Fruit fly (Drosophila melanogaster) whole organism, embryonic: ENCODE measurements around the gene Doa.

ENCODE experiments used
- Atf-2 ChIP-seq: fragments of 200-800 bp; sonication (Bioruptor generic); optimal IDR thresholded peaks from 2 replicates; lab custom pipeline; 2016; ENCODE audit warnings: missing biosample characterization, missing genetic modification characterization
- CG10209 ChIP-seq: fragments of 200-800 bp; sonication (Bioruptor generic); optimal IDR thresholded peaks from 3 replicates; lab custom pipeline; 2017; ENCODE audit warnings: missing biosample characterization, mild to moderate bottlenecking, missing genetic modification characterization, missing genetic modification reagents
- CG10267 ChIP-seq: fragments of 200-800 bp; sonication (Bioruptor generic); optimal IDR thresholded peaks from 2 replicates; lab custom pipeline; 2018; ENCODE audit warnings: missing biosample characterization, mild to moderate bottlenecking, missing genetic modification characterization, moderate library complexity
- CG11504 ChIP-seq: fragments of 200-800 bp; sonication (Bioruptor generic); optimal IDR thresholded peaks from 3 replicates; lab custom pipeline; 2019; ENCODE audit warnings: missing biosample characterization, mild to moderate bottlenecking, missing genetic modification characterization, moderate library complexity
- CG14710 ChIP-seq: fragments of 200-800 bp; sonication (Bioruptor generic); optimal IDR thresholded peaks from 3 replicates; lab custom pipeline; 2019; ENCODE audit warnings: missing biosample characterization, mild to moderate bottlenecking, missing genetic modification characterization, moderate library complexity
- CG1529 ChIP-seq: fragments of 200-800 bp; sonication (Bioruptor generic); optimal IDR thresholded peaks from 3 replicates; lab custom pipeline; 2018; ENCODE audit warnings: missing biosample characterization, missing genetic modification characterization
- CG16779 ChIP-seq: fragments of 200-800 bp; sonication (Bioruptor generic); IDR thresholded peaks from 2 replicates; pipeline ENCODE4 v1.3.6; 2022; ENCODE audit warnings: missing biosample characterization, missing genetic modification characterization
- CG17359 ChIP-seq: fragments of 200-800 bp; sonication (Bioruptor generic); optimal IDR thresholded peaks from 3 replicates; lab custom pipeline; 2018; ENCODE audit warnings: missing biosample characterization, mild to moderate bottlenecking, missing genetic modification characterization, moderate library complexity
- CG17802 ChIP-seq: fragments of 200-800 bp; sonication (Bioruptor generic); optimal IDR thresholded peaks from 2 replicates; lab custom pipeline; 2018; ENCODE audit warnings: missing biosample characterization, mild to moderate bottlenecking, missing genetic modification characterization, moderate library complexity
- CG17829 ChIP-seq: fragments of 200-800 bp; optimal IDR thresholded peaks from 2 replicates; lab custom pipeline; 2019; ENCODE audit warnings: missing biosample characterization, mild to moderate bottlenecking, missing genetic modification characterization, moderate library complexity
- CG18764 ChIP-seq: fragments of 200-800 bp; sonication (Bioruptor generic); optimal IDR thresholded peaks from 3 replicates; lab custom pipeline; 2016; ENCODE audit warnings: missing biosample characterization, missing genetic modification characterization
- CG30403 ChIP-seq: fragments of 200-800 bp; sonication (Bioruptor generic); optimal IDR thresholded peaks from 3 replicates; lab custom pipeline; 2016; ENCODE audit warnings: missing biosample characterization, missing genetic modification characterization
- CG3995 ChIP-seq: fragments of 200-800 bp; sonication (Bioruptor generic); optimal IDR thresholded peaks from 3 replicates; lab custom pipeline; 2016; ENCODE audit warnings: missing biosample characterization, missing genetic modification characterization
- CG4424 ChIP-seq: fragments of 200-800 bp; sonication (Bioruptor generic); optimal IDR thresholded peaks from 3 replicates; lab custom pipeline; 2016; ENCODE audit warnings: missing biosample characterization, missing genetic modification characterization
- CG6683 ChIP-seq: fragments of 200-800 bp; sonication (Bioruptor generic); optimal IDR thresholded peaks from 2 replicates; lab custom pipeline; 2017; ENCODE audit warnings: missing biosample characterization, mild to moderate bottlenecking, missing genetic modification characterization, missing genetic modification reagents
- CG7556 ChIP-seq: fragments of 200-800 bp; sonication (Bioruptor generic); optimal IDR thresholded peaks from 2 replicates; lab custom pipeline; 2017; ENCODE audit warnings: missing biosample characterization, mild to moderate bottlenecking, missing genetic modification characterization
- CG7786 ChIP-seq: fragments of 200-800 bp; sonication (Bioruptor generic); optimal IDR thresholded peaks from 2 replicates; lab custom pipeline; 2016; ENCODE audit warnings: missing biosample characterization, missing genetic modification characterization
- CG7839 ChIP-seq: fragments of 200-800 bp; sonication (Bioruptor generic); optimal IDR thresholded peaks from 3 replicates; lab custom pipeline; 2018; ENCODE audit warnings: missing biosample characterization, mild to moderate bottlenecking, missing genetic modification characterization, moderate library complexity
- CG7928 ChIP-seq: fragments of 200-800 bp; sonication (Bioruptor generic); optimal IDR thresholded peaks from 2 replicates; lab custom pipeline; 2017; ENCODE audit warnings: missing biosample characterization, mild to moderate bottlenecking, missing genetic modification characterization
- CG9437 ChIP-seq: fragments of 200-800 bp; sonication (Bioruptor generic); optimal IDR thresholded peaks from 2 replicates; lab custom pipeline; 2018; ENCODE audit warnings: missing biosample characterization, mild to moderate bottlenecking, missing genetic modification characterization
- CG9727 ChIP-seq: fragments of 200-800 bp; sonication (Bioruptor generic); optimal IDR thresholded peaks from 3 replicates; lab custom pipeline; 2017; ENCODE audit warnings: missing biosample characterization, mild to moderate bottlenecking, missing genetic modification characterization
- D ChIP-seq, 2 experiments: fragments of 200-800 bp in 1 of 2; fragments of >200 bp in 1 of 2; sonication (Bioruptor generic) in 1 of 2; optimal IDR thresholded peaks; 2 replicates in 1 of 2; 3 replicates in 1 of 2; lab custom pipeline; 2017; ENCODE audit warnings: mild to moderate bottlenecking in 1 of 2, missing biosample characterization in 1 of 2, missing genetic modification characterization in 1 of 2, missing genetic modification reagents in 1 of 2
- Deaf1 ChIP-seq: fragments of 200-800 bp; optimal IDR thresholded peaks from 3 replicates; lab custom pipeline; 2019; ENCODE audit warnings: missing biosample characterization, mild to moderate bottlenecking, missing genetic modification characterization, moderate library complexity
- Doc3 ChIP-seq: fragments of 200-800 bp; sonication (Bioruptor generic); IDR thresholded peaks from 3 replicates; pipeline ENCODE4 v1.3.6; 2022; ENCODE audit warnings: missing biosample characterization, missing genetic modification characterization; ENCODE audit not compliant: partially characterized antibody
- Ets65A ChIP-seq: fragments of 200-800 bp; sonication (Bioruptor generic); peaks from one replicate; lab custom pipeline; 2016; ENCODE audit warnings: missing biosample characterization, missing genetic modification characterization
- Hsf ChIP-seq: fragments of 200-800 bp; sonication (Bioruptor generic); optimal IDR thresholded peaks from 3 replicates; lab custom pipeline; 2016; ENCODE audit warnings: missing biosample characterization, missing genetic modification characterization
- Mad ChIP-seq: fragments of 200-800 bp; sonication (Bioruptor generic); optimal IDR thresholded peaks from 2 replicates; lab custom pipeline; 2016; ENCODE audit warnings: missing biosample characterization, missing genetic modification characterization
- Med ChIP-seq: fragments of 200-800 bp; sonication (Bioruptor generic); peaks from one replicate; lab custom pipeline; 2016; ENCODE audit warnings: missing biosample characterization, missing genetic modification characterization, mild to moderate bottlenecking, inconsistent platforms, moderate library complexity
- NC2α ChIP-seq: fragments of 200-800 bp; sonication (Bioruptor generic); optimal IDR thresholded peaks from 2 replicates; lab custom pipeline; 2016; ENCODE audit warnings: missing biosample characterization, missing genetic modification characterization
- Nf-YB ChIP-seq: fragments of 200-800 bp; sonication (Bioruptor generic); optimal IDR thresholded peaks from 3 replicates; lab custom pipeline; 2019; ENCODE audit warnings: missing biosample characterization, mild to moderate bottlenecking, missing genetic modification characterization, moderate library complexity
- Pdp1 ChIP-seq, 2 experiments: fragments of 200-800 bp; sonication (Bioruptor generic); optimal IDR thresholded peaks; 3 replicates each; lab custom pipeline; 2016; ENCODE audit warnings: missing biosample characterization in 2 of 2, missing genetic modification characterization in 2 of 2, mild to moderate bottlenecking in 1 of 2, moderate library complexity in 1 of 2
- Side ChIP-seq: fragments of 200-800 bp; sonication (Bioruptor generic); optimal IDR thresholded peaks from 2 replicates; lab custom pipeline; 2016; ENCODE audit warnings: missing biosample characterization, missing genetic modification characterization
- Six4 ChIP-seq: fragments of 200-800 bp; sonication (Bioruptor generic); optimal IDR thresholded peaks from 2 replicates; lab custom pipeline; 2016; ENCODE audit warnings: missing biosample characterization, missing genetic modification characterization
- Sox100B ChIP-seq: fragments of 200-800 bp; sonication (Bioruptor generic); optimal IDR thresholded peaks from 3 replicates; lab custom pipeline; 2018; ENCODE audit warnings: missing biosample characterization, mild to moderate bottlenecking, missing genetic modification characterization
- Sox102F ChIP-seq: fragments of 200-800 bp; sonication (Bioruptor generic); optimal IDR thresholded peaks from 2 replicates; lab custom pipeline; 2018; ENCODE audit warnings: missing biosample characterization, mild to moderate bottlenecking, missing genetic modification characterization, moderate library complexity
- Trl ChIP-seq, 3 experiments: fragments of >200 bp in 2 of 3; fragments of 200-800 bp in 1 of 3; sonication (Bioruptor generic) in 1 of 3; optimal IDR thresholded peaks; 2 replicates in 1 of 3; 3 replicates in 2 of 3; lab custom pipeline; 2016 to 2017; ENCODE audit warnings: missing biosample characterization in 1 of 3, missing genetic modification characterization in 1 of 3
- Xbp1 ChIP-seq: fragments of 200-800 bp; sonication (Bioruptor generic); optimal IDR thresholded peaks from 3 replicates; lab custom pipeline; 2016; ENCODE audit warnings: missing biosample characterization, mild to moderate bottlenecking, missing genetic modification characterization
- ase ChIP-seq: fragments of 200-800 bp; sonication (Bioruptor generic); IDR thresholded peaks from 3 replicates; pipeline ENCODE4 v1.3.6; 2022; ENCODE audit warnings: missing biosample characterization, missing genetic modification characterization
- cg ChIP-seq: fragments of 200-800 bp; sonication (Bioruptor generic); optimal IDR thresholded peaks from 3 replicates; lab custom pipeline; 2019; ENCODE audit warnings: missing biosample characterization, mild to moderate bottlenecking, missing genetic modification characterization, moderate library complexity
- chm ChIP-seq: fragments of 200-800 bp; sonication (Bioruptor generic); IDR thresholded peaks from 2 replicates; pipeline ENCODE4 v1.3.6; 2022; ENCODE audit warnings: missing biosample characterization, missing genetic modification characterization
- crol ChIP-seq: fragments of 200-800 bp; sonication (Bioruptor generic); IDR thresholded peaks from 2 replicates; pipeline ENCODE4 v1.3.6; 2022; ENCODE audit warnings: missing biosample characterization, missing genetic modification characterization
- dm ChIP-seq: fragments of 200-800 bp; sonication (Bioruptor generic); optimal IDR thresholded peaks from 3 replicates; lab custom pipeline; 2016; ENCODE audit warnings: missing biosample characterization, missing genetic modification characterization
- gcm ChIP-seq: fragments of 200-800 bp; sonication (Bioruptor generic); optimal IDR thresholded peaks from 2 replicates; lab custom pipeline; 2019; ENCODE audit warnings: missing biosample characterization, mild to moderate bottlenecking, missing genetic modification characterization, moderate library complexity
- gro ChIP-seq: fragments of 200-800 bp; sonication (Bioruptor generic); optimal IDR thresholded peaks from 2 replicates; lab custom pipeline; 2016; ENCODE audit warnings: missing biosample characterization, missing genetic modification characterization
- klu ChIP-seq: fragments of 200-800 bp; sonication (Bioruptor generic); IDR thresholded peaks from 2 replicates; pipeline ENCODE4 v1.3.6; 2022; ENCODE audit warnings: missing biosample characterization, missing genetic modification characterization
- nom ChIP-seq: fragments of 200-800 bp; sonication (Bioruptor generic); optimal IDR thresholded peaks from 2 replicates; lab custom pipeline; 2017; ENCODE audit warnings: missing biosample characterization, missing genetic modification characterization, mild to moderate bottlenecking, moderate library complexity, missing genetic modification reagents
- sr ChIP-seq: fragments of 200-800 bp; sonication (Bioruptor generic); IDR thresholded peaks from 3 replicates; pipeline ENCODE4 v1.3.6; 2022; ENCODE audit warnings: missing biosample characterization, missing genetic modification characterization
- tin ChIP-seq: fragments of 200-800 bp; sonication (Bioruptor generic); optimal IDR thresholded peaks from 3 replicates; lab custom pipeline; 2016; ENCODE audit warnings: missing biosample characterization, missing genetic modification characterization
- twi ChIP-seq: fragments of 200-800 bp; optimal IDR thresholded peaks from 2 replicates; lab custom pipeline; 2019; ENCODE audit warnings: missing biosample characterization, mild to moderate bottlenecking, missing genetic modification characterization, moderate library complexity
- zf30C ChIP-seq: fragments of 200-800 bp; sonication (Bioruptor generic); optimal IDR thresholded peaks from 3 replicates; lab custom pipeline; 2018; ENCODE audit warnings: missing biosample characterization, mild to moderate bottlenecking, missing genetic modification characterization

Gene Doa

dm6 chr3R:28851530-28851929 lies 36.3 kb upstream of the Doa start (continued):
- no peak for TF ChIP-seq Pdp1 (GFP tag; optimal IDR thresholded peaks at IDR 0.05; lab: Kevin White, UChicago)
- TF ChIP-seq Side (GFP tag; lab: Kevin White, UChicago): no peak
- TF ChIP-seq CG7928: no peak
- TF ChIP-seq Deaf1 (tag; lab: Kevin White, UChicago): peak; percentile 45
- TF ChIP-seq CG17359 (tag; lab: Kevin White, UChicago): no peak
- TF ChIP-seq chm: 0 out of 2 replicates have a peak, but pooled peaks have one; percentile 10
- TF ChIP-seq sr (GFP tag; lab: Robert Waterston, UW): 0 out of 3 replicates have a peak, but pooled peaks have one; percentile 36
- TF ChIP-seq CG10267: no peak
- no peak for TF ChIP-seq Trl (optimal IDR thresholded peaks at IDR 0.05; lab: Kevin White, UChicago)
- no peak for TF ChIP-seq Trl (GFP tag; optimal IDR thresholded peaks at IDR 0.05; lab: Kevin White, UChicago)
- peak; percentile 38 for TF ChIP-seq nom (GFP tag; lab: Kevin White, UChicago)
- no peak for TF ChIP-seq NC2α (GFP tag; lab: Kevin White, UChicago)
- TF ChIP-seq Nf-YB (GFP tag; lab: Kevin White, UChicago): no peak
- TF ChIP-seq ase: no peak
- TF ChIP-seq dm (GFP tag; lab: Kevin White, UChicago): no peak
- TF ChIP-seq Doc3 (GFP tag; lab: Robert Waterston, UW): 0 out of 3 replicates have a peak, but pooled peaks have one; percentile 15
- no peak for TF ChIP-seq Atf-2 (GFP tag; lab: Kevin White, UChicago)
- TF ChIP-seq gro: no peak
- TF ChIP-seq CG17829 (tag; lab: Kevin White, UChicago): no peak
- TF ChIP-seq twi (tag; lab: Kevin White, UChicago): no peak
- 0 out of 2 replicates have a peak, but pooled peaks have one; percentile 29 for TF ChIP-seq CG16779
- TF ChIP-seq CG9437 (GFP tag; lab: Kevin White, UChicago): no peak
- peak; percentile 79 for TF ChIP-seq Med
- peak; percentile 14 for TF ChIP-seq gcm (GFP tag; lab: Kevin White, UChicago)
- peak; percentile 87 for TF ChIP-seq crol
- no peak for TF ChIP-seq Mad
- TF ChIP-seq CG18764 (GFP tag; lab: Kevin White, UChicago): no peak
- peak; percentile 50 for TF ChIP-seq cg (GFP tag; lab: Kevin White, UChicago)
- TF ChIP-seq, all 482 proteins: peak for 18

- TF ChIP-seq CG10209: peak; percentile 14
- TF ChIP-seq CG14710: peak; percentile 31
- peak; percentile 41 for TF ChIP-seq Sox102F
- TF ChIP-seq CG11504 (tag; lab: Kevin White, UChicago): peak; percentile 25
- peak; percentile 28 for TF ChIP-seq CG1529 (GFP tag; lab: Kevin White, UChicago)
- peak; percentile 17 for TF ChIP-seq Sox100B
- TF ChIP-seq CG4424 (GFP tag; lab: Kevin White, UChicago): peak; percentile 8
- no peak for TF ChIP-seq CG7786 (GFP tag; lab: Kevin White, UChicago)
- TF ChIP-seq Six4 (GFP tag; lab: Kevin White, UChicago): peak; percentile 14
- peak; percentile 4 for TF ChIP-seq Hsf
- TF ChIP-seq zf30C (GFP tag; lab: Kevin White, UChicago): peak; percentile 37
- TF ChIP-seq klu (GFP tag; lab: Robert Waterston, UW): no peak
- peak; percentile 83 for TF ChIP-seq Ets65A (GFP tag; lab: Kevin White, UChicago)
- TF ChIP-seq CG17802 (tag; lab: Kevin White, UChicago): peak; percentile 13
- no peak for TF ChIP-seq CG3995
- peak; percentile 53 for TF ChIP-seq CG7556 (GFP tag; lab: Kevin White, UChicago)
- peak; percentile 6 for TF ChIP-seq Xbp1 (GFP tag; lab: Kevin White, UChicago)
- peak; percentile 8 for TF ChIP-seq CG9727 (GFP tag; lab: Kevin White, UChicago)
- TF ChIP-seq tin (GFP tag; lab: Kevin White, UChicago): peak; percentile 18
- TF ChIP-seq CG30403: peak; percentile 39
- no peak for TF ChIP-seq D (optimal IDR thresholded peaks at IDR 0.05; lab: Kevin White, UChicago)
- TF ChIP-seq D (GFP tag; optimal IDR thresholded peaks at IDR 0.05; lab: Kevin White, UChicago): peak; percentile 38
- TF ChIP-seq CG7839 (tag; lab: Kevin White, UChicago): peak; percentile 32
- no peak for TF ChIP-seq CG6683 (GFP tag; lab: Kevin White, UChicago)
Observed at dm6 chr3R:28851966-28852377, 35.9 kb upstream of the Doa start.
